Fruit fly (Drosophila melanogaster) whole organism, embryonic: ENCODE results near the gene mdu.

Experiments used
- Ada2b ChIP-seq: fragments of 200-800 bp; sonication (Bioruptor generic); IDR thresholded peaks from 2 replicates; pipeline ENCODE4 v1.3.6; 2022; ENCODE audit warnings: missing biosample characterization, missing genetic modification characterization
- Atf-2 ChIP-seq: fragments of 200-800 bp; sonication (Bioruptor generic); optimal IDR thresholded peaks from 2 replicates; lab custom pipeline; 2016; ENCODE audit warnings: missing biosample characterization, missing genetic modification characterization
- BtbVII ChIP-seq: fragments of 200-800 bp; sonication (Bioruptor generic); optimal IDR thresholded peaks from 3 replicates; lab custom pipeline; 2017; ENCODE audit warnings: missing biosample characterization, mild to moderate bottlenecking, missing genetic modification characterization
- CG10959 ChIP-seq: fragments of 200-800 bp; sonication (Bioruptor generic); IDR thresholded peaks from 2 replicates; pipeline ENCODE4 v1.3.6; 2022; ENCODE audit warnings: missing biosample characterization, missing genetic modification characterization
- CG11247 ChIP-seq: fragments of 200-800 bp; sonication (Bioruptor generic); IDR thresholded peaks from 2 replicates; pipeline ENCODE4 v1.3.6; 2022; ENCODE audit warnings: missing biosample characterization, missing genetic modification characterization
- CG12219 ChIP-seq: fragments of 200-800 bp; sonication (Bioruptor generic); optimal IDR thresholded peaks from 3 replicates; lab custom pipeline; 2018; ENCODE audit warnings: missing biosample characterization, mild to moderate bottlenecking, missing genetic modification characterization
- CG1603 ChIP-seq: fragments of 200-800 bp; sonication (Bioruptor generic); optimal IDR thresholded peaks from 2 replicates; lab custom pipeline; 2019; ENCODE audit warnings: missing biosample characterization, mild to moderate bottlenecking, missing genetic modification characterization, moderate library complexity
- CG16863 ChIP-seq: fragments of 200-800 bp; sonication (Bioruptor generic); optimal IDR thresholded peaks from 3 replicates; lab custom pipeline; 2016; ENCODE audit warnings: missing biosample characterization, missing genetic modification characterization
- CG2120 ChIP-seq: fragments of 200-800 bp; sonication (Bioruptor generic); optimal IDR thresholded peaks from 3 replicates; lab custom pipeline; 2016; ENCODE audit warnings: missing biosample characterization, missing genetic modification characterization
- CG33213 ChIP-seq: fragments of 200-800 bp; sonication (Bioruptor generic); optimal IDR thresholded peaks from 3 replicates; lab custom pipeline; 2016; ENCODE audit warnings: missing biosample characterization, missing genetic modification characterization
- CG34422 ChIP-seq: fragments of 200-800 bp; sonication (Bioruptor generic); IDR thresholded peaks from 3 replicates; pipeline ENCODE4 v1.3.6; 2022; ENCODE audit warnings: missing biosample characterization, missing genetic modification characterization
- CG4617 ChIP-seq: fragments of 200-800 bp; sonication (Bioruptor generic); optimal IDR thresholded peaks from 3 replicates; lab custom pipeline; 2016; ENCODE audit warnings: missing biosample characterization, missing genetic modification characterization, borderline replicate concordance
- CG5953 ChIP-seq: fragments of 200-800 bp; sonication (Bioruptor generic); IDR thresholded peaks from 2 replicates; pipeline ENCODE4 v1.3.6; 2022; ENCODE audit warnings: missing biosample characterization, missing genetic modification characterization
- CG7987 ChIP-seq: fragments of 200-800 bp; sonication (Bioruptor generic); optimal IDR thresholded peaks from 2 replicates; lab custom pipeline; 2018; ENCODE audit warnings: missing biosample characterization, mild to moderate bottlenecking, missing genetic modification characterization, moderate library complexity
- CG8359 ChIP-seq: fragments of 200-800 bp; sonication (Bioruptor generic); optimal IDR thresholded peaks from 2 replicates; lab custom pipeline; 2017; ENCODE audit warnings: missing biosample characterization, mild to moderate bottlenecking, missing genetic modification characterization, borderline replicate concordance
- CHES-1-like ChIP-seq: fragments of 200-800 bp; sonication (Bioruptor generic); optimal IDR thresholded peaks from 2 replicates; lab custom pipeline; 2016; ENCODE audit warnings: missing biosample characterization, missing genetic modification characterization
- CTCF ChIP-seq: fragments of 200-800 bp; sonication (Bioruptor generic); optimal IDR thresholded peaks from 2 replicates; lab custom pipeline; 2017; ENCODE audit warnings: missing biosample characterization, mild to moderate bottlenecking, missing genetic modification characterization, moderate library complexity
- Dip3 ChIP-seq: fragments of 200-800 bp; sonication (Bioruptor generic); optimal IDR thresholded peaks from 3 replicates; lab custom pipeline; 2016; ENCODE audit warnings: missing biosample characterization, missing genetic modification characterization
- Doc3 ChIP-seq: fragments of 200-800 bp; sonication (Bioruptor generic); IDR thresholded peaks from 3 replicates; pipeline ENCODE4 v1.3.6; 2022; ENCODE audit warnings: missing biosample characterization, missing genetic modification characterization; ENCODE audit not compliant: partially characterized antibody
- E2f1 ChIP-seq: fragments of 200-800 bp; sonication (Bioruptor generic); IDR thresholded peaks from 2 replicates; pipeline ENCODE4 v1.3.6; 2022; ENCODE audit warnings: missing biosample characterization, missing genetic modification characterization
- H15 ChIP-seq: fragments of 200-800 bp; sonication (Bioruptor generic); IDR thresholded peaks from 3 replicates; pipeline ENCODE4 v1.3.6; 2022; ENCODE audit warnings: missing biosample characterization, missing genetic modification characterization
- HLH3B ChIP-seq: fragments of 200-800 bp; sonication (Bioruptor generic); IDR thresholded peaks from 2 replicates; pipeline ENCODE4 v1.3.6; 2022; ENCODE audit warnings: missing biosample characterization, missing genetic modification characterization
- Kr ChIP-seq: fragments of 200-800 bp; sonication (Bioruptor generic); optimal IDR thresholded peaks from 2 replicates; lab custom pipeline; 2017; ENCODE audit warnings: missing biosample characterization, mild to moderate bottlenecking, missing genetic modification characterization
- MTF-1 ChIP-seq: fragments of 200-800 bp; sonication (Bioruptor generic); optimal IDR thresholded peaks from 2 replicates; lab custom pipeline; 2018; ENCODE audit warnings: missing biosample characterization, mild to moderate bottlenecking, missing genetic modification characterization, borderline replicate concordance
- Sry-β ChIP-seq: fragments of 200-800 bp; sonication (Bioruptor generic); optimal IDR thresholded peaks from 2 replicates; lab custom pipeline; 2018; ENCODE audit warnings: missing biosample characterization, mild to moderate bottlenecking, missing genetic modification characterization, moderate library complexity
- Vsx1 ChIP-seq: fragments of 200-800 bp; sonication (Bioruptor generic); optimal IDR thresholded peaks from 2 replicates; lab custom pipeline; 2017; ENCODE audit warnings: missing biosample characterization, mild to moderate bottlenecking, missing genetic modification characterization, missing genetic modification reagents
- al ChIP-seq: fragments of 200-800 bp; sonication (Bioruptor generic); IDR thresholded peaks from 2 replicates; pipeline ENCODE4 v1.3.6; 2022; ENCODE audit warnings: missing biosample characterization, missing genetic modification characterization
- ato ChIP-seq: fragments of 200-800 bp; sonication (Bioruptor generic); IDR thresholded peaks from 2 replicates; pipeline ENCODE4 v1.3.6; 2022; ENCODE audit warnings: missing biosample characterization, missing genetic modification characterization; ENCODE audit not compliant: partially characterized antibody
- cato ChIP-seq: fragments of 200-800 bp; sonication (Bioruptor generic); optimal IDR thresholded peaks from 2 replicates; lab custom pipeline; 2016; ENCODE audit warnings: missing biosample characterization, missing genetic modification characterization, borderline replicate concordance
- chinmo ChIP-seq: fragments of 200-800 bp; sonication (Bioruptor generic); IDR thresholded peaks from 4 replicates; pipeline ENCODE4 v1.3.6; 2022; ENCODE audit warnings: missing biosample characterization, missing genetic modification characterization; ENCODE audit not compliant: partially characterized antibody
- chm ChIP-seq: fragments of 200-800 bp; sonication (Bioruptor generic); IDR thresholded peaks from 2 replicates; pipeline ENCODE4 v1.3.6; 2022; ENCODE audit warnings: missing biosample characterization, missing genetic modification characterization
- da ChIP-seq: fragments of 200-800 bp; sonication (Bioruptor generic); optimal IDR thresholded peaks from 2 replicates; lab custom pipeline; 2016; ENCODE audit warnings: missing biosample characterization, missing genetic modification characterization
- eyg ChIP-seq: fragments of 200-800 bp; sonication (Bioruptor generic); optimal IDR thresholded peaks from 3 replicates; lab custom pipeline; 2016; ENCODE audit warnings: missing biosample characterization, missing genetic modification characterization
- fd3F ChIP-seq: fragments of 200-800 bp; sonication (Bioruptor generic); optimal IDR thresholded peaks from 2 replicates; lab custom pipeline; 2018; ENCODE audit warnings: missing biosample characterization, mild to moderate bottlenecking, missing genetic modification characterization, moderate library complexity
- grau ChIP-seq: fragments of 200-800 bp; optimal IDR thresholded peaks from 3 replicates; lab custom pipeline; 2019; ENCODE audit warnings: missing biosample characterization, mild to moderate bottlenecking, missing genetic modification characterization, moderate library complexity
- gsb ChIP-seq: fragments of 200-800 bp; sonication (Bioruptor generic); IDR thresholded peaks from 2 replicates; pipeline ENCODE4 v1.3.6; 2022; ENCODE audit warnings: missing biosample characterization, missing genetic modification characterization
- gsb-n ChIP-seq: fragments of 200-800 bp; sonication (Bioruptor generic); optimal IDR thresholded peaks from 3 replicates; lab custom pipeline; 2018; ENCODE audit warnings: missing biosample characterization, mild to moderate bottlenecking, missing genetic modification characterization
- ham ChIP-seq: fragments of 200-800 bp; sonication (Bioruptor generic); IDR thresholded peaks from 2 replicates; pipeline ENCODE4 v1.3.6; 2022; ENCODE audit warnings: missing biosample characterization, missing genetic modification characterization
- her ChIP-seq: fragments of 200-800 bp; sonication (Bioruptor generic); optimal IDR thresholded peaks from 2 replicates; lab custom pipeline; 2016; ENCODE audit warnings: missing biosample characterization, missing genetic modification characterization
- hth ChIP-seq: fragments of >200 bp; optimal IDR thresholded peaks from 2 replicates; lab custom pipeline; 2017; ENCODE audit warnings: inconsistent platforms
- kay ChIP-seq: fragments of 200-800 bp; sonication (Bioruptor generic); optimal IDR thresholded peaks from 2 replicates; lab custom pipeline; 2016; ENCODE audit warnings: missing biosample characterization, missing genetic modification characterization
- nau ChIP-seq: fragments of 200-800 bp; sonication (Bioruptor generic); optimal IDR thresholded peaks from 3 replicates; lab custom pipeline; 2017; ENCODE audit warnings: missing biosample characterization, mild to moderate bottlenecking, missing genetic modification characterization, missing genetic modification reagents
- nerfin-1 ChIP-seq: fragments of 200-800 bp; sonication (Bioruptor generic); optimal IDR thresholded peaks from 3 replicates; lab custom pipeline; 2019; ENCODE audit warnings: missing biosample characterization, mild to moderate bottlenecking, missing genetic modification characterization, moderate library complexity
- pfk ChIP-seq: fragments of 200-800 bp; sonication (Bioruptor generic); optimal IDR thresholded peaks from 2 replicates; lab custom pipeline; 2018; ENCODE audit warnings: missing biosample characterization, mild to moderate bottlenecking, missing genetic modification characterization, moderate library complexity
- sd ChIP-seq: fragments of 200-800 bp; sonication (Bioruptor generic); optimal IDR thresholded peaks from 3 replicates; lab custom pipeline; 2018; ENCODE audit warnings: missing biosample characterization, mild to moderate bottlenecking, missing genetic modification characterization, moderate library complexity
- sim ChIP-seq: fragments of 200-800 bp; sonication (Bioruptor generic); IDR thresholded peaks from 2 replicates; pipeline ENCODE4 v1.3.6; 2022; ENCODE audit warnings: missing biosample characterization, missing genetic modification characterization
- sob ChIP-seq: fragments of 200-800 bp; sonication (Bioruptor generic); IDR thresholded peaks from 2 replicates; pipeline ENCODE4 v1.3.6; 2022; ENCODE audit warnings: missing biosample characterization, missing genetic modification characterization
- sr ChIP-seq: fragments of 200-800 bp; sonication (Bioruptor generic); IDR thresholded peaks from 3 replicates; pipeline ENCODE4 v1.3.6; 2022; ENCODE audit warnings: missing biosample characterization, missing genetic modification characterization
- ssp ChIP-seq: fragments of 200-800 bp; sonication (Bioruptor generic); IDR thresholded peaks from 2 replicates; pipeline ENCODE4 v1.3.6; 2022; ENCODE audit warnings: missing biosample characterization, missing genetic modification characterization
- tll ChIP-seq, 2 experiments: fragments of 200-800 bp in 1 of 2; fragments of >200 bp in 1 of 2; sonication (Bioruptor generic) in 1 of 2; optimal IDR thresholded peaks; 2 replicates each; lab custom pipeline; 2017 to 2019; ENCODE audit warnings: missing biosample characterization in 2 of 2, missing genetic modification characterization in 2 of 2, mild to moderate bottlenecking in 1 of 2, moderate library complexity in 1 of 2
- vfl ChIP-seq: fragments of 200-800 bp; sonication (Bioruptor generic); optimal IDR thresholded peaks from 2 replicates; lab custom pipeline; 2016; ENCODE audit warnings: missing biosample characterization, missing genetic modification characterization

The mdu gene

DNA sequence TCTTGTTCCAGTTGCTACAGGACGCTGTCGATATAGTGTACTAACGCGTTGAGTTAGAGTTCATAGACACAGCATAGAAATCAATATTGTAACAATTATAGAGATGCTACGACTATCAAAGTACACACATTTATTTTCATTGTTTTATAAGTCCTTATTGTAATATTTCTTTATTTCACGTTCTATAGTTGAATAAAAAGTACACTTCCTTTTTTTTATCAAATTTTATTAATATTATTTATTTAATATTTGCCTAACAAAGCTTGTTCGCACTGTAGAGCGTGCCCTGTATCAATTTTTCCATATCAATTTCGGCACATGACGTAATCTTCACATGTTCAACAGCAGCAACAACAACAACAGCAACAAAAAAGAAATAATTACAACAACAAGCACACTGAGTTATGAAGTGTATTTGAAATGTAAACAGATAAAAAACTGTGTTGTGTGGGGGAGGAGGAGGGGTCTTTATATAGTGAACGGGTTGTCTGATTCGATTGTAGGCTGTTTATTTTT, 23.0 kb upstream of the mdu start (continued):
- TF ChIP-seq Kr (GFP tag; lab: Kevin White, UChicago) (no peak), vfl (GFP tag; lab: Kevin White, UChicago) (no peak), CG33213 (GFP tag; lab: Kevin White, UChicago) (no peak), CG34422 (peak; percentile 41; the same call in 2 of the 3 replicates), gsb-n (tag; lab: Kevin White, UChicago) (peak; percentile 53), CG8359 (peak; percentile 50), ssp (GFP tag; lab: Robert Waterston, UW) (peak; percentile 64), nerfin-1 (tag; lab: Kevin White, UChicago) (peak; percentile 66), CG2120 (GFP tag; lab: Kevin White, UChicago) (peak; percentile 69), Doc3 (GFP tag; lab: Robert Waterston, UW) (no peak), Atf-2 (GFP tag; lab: Kevin White, UChicago) (no peak), CG12219 (peak; percentile 37), Ada2b (GFP tag; lab: Robert Waterston, UW) (peak; percentile 75), kay (GFP tag; lab: Kevin White, UChicago) (peak; percentile 38), ham (GFP tag; lab: Robert Waterston, UW) (no peak), chinmo (peak; percentile 88; the same call in 1 of the 4 replicates), HLH3B (GFP tag; lab: Robert Waterston, UW) (peak; percentile 72), MTF-1 (GFP tag; lab: Kevin White, UChicago) (no peak), CG4617 (GFP tag; lab: Kevin White, UChicago) (peak; percentile 21), cato (GFP tag; lab: Kevin White, UChicago) (peak; percentile 33), da (GFP tag; lab: Kevin White, UChicago) (no peak), H15 (peak; percentile 53; the same call in 1 of the 3 replicates), CG1603 (no peak), hth (no peak), sim (GFP tag; lab: Robert Waterston, UW) (peak; percentile 53; the same call in 1 of the 2 replicates), gsb (GFP tag; lab: Robert Waterston, UW) (peak; percentile 68), CG11247 (GFP tag; lab: Robert Waterston, UW) (peak; percentile 43; the same call in 1 of the 2 replicates), grau (tag; lab: Kevin White, UChicago) (peak; percentile 99), sob (GFP tag; lab: Robert Waterston, UW) (peak; percentile 71), pfk (GFP tag; lab: Kevin White, UChicago) (no peak), BtbVII (peak; percentile 83), eyg (GFP tag; lab: Kevin White, UChicago) (no peak), Dip3 (GFP tag; lab: Kevin White, UChicago) (no peak), fd3F (GFP tag; lab: Kevin White, UChicago) (peak; percentile 76), CG7987 (GFP tag; lab: Kevin White, UChicago) (peak; percentile 71), ato (GFP tag; lab: Robert Waterston, UW) (no peak), nau (GFP tag; lab: Kevin White, UChicago) (no peak), CG16863 (GFP tag; lab: Kevin White, UChicago) (no peak), sd (tag; lab: Kevin White, UChicago) (peak; percentile 81), Sry-β (GFP tag; lab: Kevin White, UChicago) (no peak), sr (GFP tag; lab: Robert Waterston, UW) (no peak), tll (GFP tag; optimal IDR thresholded peaks at IDR 0.05; lab: Kevin White, UChicago) (no peak), CG10959 (GFP tag; lab: Robert Waterston, UW) (peak; percentile 47; the same call in 1 of the 2 replicates), CG5953 (GFP tag; lab: Robert Waterston, UW) (peak; percentile 24; the same call in 1 of the 2 replicates), al (GFP tag; lab: Robert Waterston, UW) (peak; percentile 72; the same call in 1 of the 2 replicates), E2f1 (peak; percentile 81), CTCF (GFP tag; lab: Kevin White, UChicago) (no peak), her (GFP tag; lab: Kevin White, UChicago) (no peak), chm (GFP tag; lab: Robert Waterston, UW) (no peak), Vsx1 (peak; percentile 15), CHES-1-like (GFP tag; lab: Kevin White, UChicago) (no peak)
